Fruit fly (Drosophila melanogaster) whole organism, embryonic: ENCODE data around the gene CG6675.

ENCODE experiments used
- Abd-B ChIP-seq: fragments of 200-800 bp; sonication (Bioruptor generic); optimal IDR thresholded peaks from 2 replicates; lab custom pipeline; 2018; ENCODE audit warnings: missing biosample characterization, mild to moderate bottlenecking, missing genetic modification characterization, moderate library complexity
- Ada2b ChIP-seq: fragments of 200-800 bp; sonication (Bioruptor generic); IDR thresholded peaks from 2 replicates; pipeline ENCODE4 v1.3.6; 2022; ENCODE audit warnings: missing biosample characterization, missing genetic modification characterization
- BtbVII ChIP-seq: fragments of 200-800 bp; sonication (Bioruptor generic); optimal IDR thresholded peaks from 3 replicates; lab custom pipeline; 2017; ENCODE audit warnings: missing biosample characterization, mild to moderate bottlenecking, missing genetic modification characterization
- CG10267 ChIP-seq: fragments of 200-800 bp; sonication (Bioruptor generic); optimal IDR thresholded peaks from 2 replicates; lab custom pipeline; 2018; ENCODE audit warnings: missing biosample characterization, mild to moderate bottlenecking, missing genetic modification characterization, moderate library complexity
- CG10543 ChIP-seq: fragments of 200-800 bp; sonication (Bioruptor generic); optimal IDR thresholded peaks from 3 replicates; lab custom pipeline; 2017; ENCODE audit warnings: missing biosample characterization, mild to moderate bottlenecking, missing genetic modification characterization, moderate library complexity
- CG10959 ChIP-seq: fragments of 200-800 bp; sonication (Bioruptor generic); IDR thresholded peaks from 2 replicates; pipeline ENCODE4 v1.3.6; 2022; ENCODE audit warnings: missing biosample characterization, missing genetic modification characterization
- CG18619 ChIP-seq: fragments of 200-800 bp; sonication (Bioruptor generic); optimal IDR thresholded peaks from 3 replicates; lab custom pipeline; 2017; ENCODE audit warnings: missing biosample characterization, mild to moderate bottlenecking, missing genetic modification characterization
- CG2202 ChIP-seq: fragments of 200-800 bp; sonication (Bioruptor generic); optimal IDR thresholded peaks from 2 replicates; lab custom pipeline; 2018; ENCODE audit warnings: missing biosample characterization, mild to moderate bottlenecking, missing genetic modification characterization
- CG2678 ChIP-seq: fragments of 200-800 bp; sonication (Bioruptor generic); optimal IDR thresholded peaks from 3 replicates; lab custom pipeline; 2019; ENCODE audit warnings: missing biosample characterization, mild to moderate bottlenecking, missing genetic modification characterization, moderate library complexity
- CG31224 ChIP-seq: fragments of 200-800 bp; sonication (Bioruptor generic); IDR thresholded peaks from 2 replicates; pipeline ENCODE4 v1.3.6; 2022; ENCODE audit warnings: missing biosample characterization, missing genetic modification characterization
- CG3281 ChIP-seq: fragments of 200-800 bp; sonication (Bioruptor generic); optimal IDR thresholded peaks from 3 replicates; lab custom pipeline; 2017; ENCODE audit warnings: missing biosample characterization, mild to moderate bottlenecking, missing genetic modification characterization
- CG4820 ChIP-seq: fragments of 200-800 bp; sonication (Bioruptor generic); optimal IDR thresholded peaks from 3 replicates; lab custom pipeline; 2016; ENCODE audit warnings: missing biosample characterization, missing genetic modification characterization
- CG5245 ChIP-seq: fragments of 200-800 bp; sonication (Bioruptor generic); optimal IDR thresholded peaks from 3 replicates; lab custom pipeline; 2016; ENCODE audit warnings: missing biosample characterization, missing genetic modification characterization
- CG5953 ChIP-seq: fragments of 200-800 bp; sonication (Bioruptor generic); IDR thresholded peaks from 2 replicates; pipeline ENCODE4 v1.3.6; 2022; ENCODE audit warnings: missing biosample characterization, missing genetic modification characterization
- CG8359 ChIP-seq: fragments of 200-800 bp; sonication (Bioruptor generic); optimal IDR thresholded peaks from 2 replicates; lab custom pipeline; 2017; ENCODE audit warnings: missing biosample characterization, mild to moderate bottlenecking, missing genetic modification characterization, borderline replicate concordance
- CG9437 ChIP-seq: fragments of 200-800 bp; sonication (Bioruptor generic); optimal IDR thresholded peaks from 2 replicates; lab custom pipeline; 2018; ENCODE audit warnings: missing biosample characterization, mild to moderate bottlenecking, missing genetic modification characterization
- Chrac-16 ChIP-seq: fragments of 200-800 bp; sonication (Bioruptor generic); optimal IDR thresholded peaks from 3 replicates; lab custom pipeline; 2016; ENCODE audit warnings: missing biosample characterization, missing genetic modification characterization
- Gsc ChIP-seq: fragments of 200-800 bp; sonication (Bioruptor generic); IDR thresholded peaks from 2 replicates; pipeline ENCODE4 v1.3.6; 2022; ENCODE audit warnings: missing biosample characterization, missing genetic modification characterization
- HLH54F ChIP-seq: fragments of 200-800 bp; sonication (Bioruptor generic); optimal IDR thresholded peaks from 3 replicates; lab custom pipeline; 2016; ENCODE audit warnings: missing biosample characterization, missing genetic modification characterization
- Hand ChIP-seq: fragments of 200-800 bp; sonication (Bioruptor generic); optimal IDR thresholded peaks from 2 replicates; lab custom pipeline; 2017; ENCODE audit warnings: mild to moderate bottlenecking, missing biosample characterization, missing genetic modification reagents, missing genetic modification characterization
- Jarid2 ChIP-seq: fragments of 200-800 bp; sonication (Bioruptor generic); optimal IDR thresholded peaks from 3 replicates; lab custom pipeline; 2017; ENCODE audit warnings: mild to moderate bottlenecking, missing biosample characterization, missing genetic modification reagents, missing genetic modification characterization
- Lim3 ChIP-seq: fragments of 200-800 bp; sonication (Bioruptor generic); IDR thresholded peaks from 2 replicates; pipeline ENCODE4 v1.3.6; 2022; ENCODE audit warnings: missing biosample characterization, missing genetic modification characterization
- Max ChIP-seq: fragments of 200-800 bp; sonication (Bioruptor generic); optimal IDR thresholded peaks from 2 replicates; lab custom pipeline; 2016; ENCODE audit warnings: missing biosample characterization, mild to moderate bottlenecking, missing genetic modification characterization
- NK7.1 ChIP-seq: fragments of 200-800 bp; sonication (Bioruptor generic); optimal IDR thresholded peaks from 3 replicates; lab custom pipeline; 2016; ENCODE audit warnings: missing biosample characterization, missing genetic modification characterization
- Nf-YB ChIP-seq: fragments of 200-800 bp; sonication (Bioruptor generic); optimal IDR thresholded peaks from 3 replicates; lab custom pipeline; 2019; ENCODE audit warnings: missing biosample characterization, mild to moderate bottlenecking, missing genetic modification characterization, moderate library complexity
- NfI ChIP-seq: fragments of 200-800 bp; sonication (Bioruptor generic); optimal IDR thresholded peaks from 3 replicates; lab custom pipeline; 2018; ENCODE audit warnings: missing biosample characterization, mild to moderate bottlenecking, missing genetic modification characterization, moderate library complexity
- Sox100B ChIP-seq: fragments of 200-800 bp; sonication (Bioruptor generic); optimal IDR thresholded peaks from 3 replicates; lab custom pipeline; 2018; ENCODE audit warnings: missing biosample characterization, mild to moderate bottlenecking, missing genetic modification characterization
- Usf ChIP-seq: fragments of 200-800 bp; sonication (Bioruptor generic); optimal IDR thresholded peaks from 2 replicates; lab custom pipeline; 2017; ENCODE audit warnings: missing genotype, missing biosample characterization, missing genetic modification characterization
- bowl ChIP-seq: fragments of 200-800 bp; sonication (Bioruptor generic); IDR thresholded peaks from 2 replicates; pipeline ENCODE4 v1.3.6; 2022; ENCODE audit warnings: missing biosample characterization, missing genetic modification characterization
- bsh ChIP-seq, 2 experiments: fragments of 200-800 bp; sonication (Bioruptor generic); optimal IDR thresholded peaks; 2 replicates each; lab custom pipeline; 2017 to 2018; ENCODE audit warnings: mild to moderate bottlenecking in 2 of 2, missing biosample characterization in 2 of 2, missing genetic modification characterization in 2 of 2, moderate library complexity in 1 of 2
- cas ChIP-seq: fragments of 200-800 bp; sonication (Bioruptor generic); IDR thresholded peaks from 2 replicates; pipeline ENCODE4 v1.3.6; 2022; ENCODE audit warnings: missing biosample characterization, missing genetic modification characterization
- chinmo ChIP-seq: fragments of 200-800 bp; sonication (Bioruptor generic); IDR thresholded peaks from 4 replicates; pipeline ENCODE4 v1.3.6; 2022; ENCODE audit warnings: missing biosample characterization, missing genetic modification characterization; ENCODE audit not compliant: partially characterized antibody
- corto ChIP-seq: fragments of 200-800 bp; sonication (Bioruptor generic); optimal IDR thresholded peaks from 2 replicates; lab custom pipeline; 2016; ENCODE audit warnings: missing biosample characterization, mild to moderate bottlenecking, missing genetic modification characterization, moderate library complexity
- da ChIP-seq: fragments of 200-800 bp; sonication (Bioruptor generic); optimal IDR thresholded peaks from 2 replicates; lab custom pipeline; 2016; ENCODE audit warnings: missing biosample characterization, missing genetic modification characterization
- dati ChIP-seq: fragments of 200-800 bp; sonication (Bioruptor generic); IDR thresholded peaks from 2 replicates; pipeline ENCODE4 v1.3.6; 2022; ENCODE audit warnings: missing biosample characterization, missing genetic modification characterization
- fd64A ChIP-seq: fragments of 200-800 bp; sonication (Bioruptor generic); optimal IDR thresholded peaks from 3 replicates; lab custom pipeline; 2018; ENCODE audit warnings: missing biosample characterization, mild to moderate bottlenecking, missing genetic modification characterization
- fd96Cb ChIP-seq: fragments of 200-800 bp; sonication (Bioruptor generic); optimal IDR thresholded peaks from 2 replicates; lab custom pipeline; 2018; ENCODE audit warnings: missing biosample characterization, mild to moderate bottlenecking, missing genetic modification characterization, moderate library complexity
- ham ChIP-seq: fragments of 200-800 bp; sonication (Bioruptor generic); IDR thresholded peaks from 2 replicates; pipeline ENCODE4 v1.3.6; 2022; ENCODE audit warnings: missing biosample characterization, missing genetic modification characterization
- jigr1 ChIP-seq: fragments of 200-800 bp; sonication (Bioruptor generic); IDR thresholded peaks from 3 replicates; pipeline ENCODE4 v1.3.6; 2022; ENCODE audit warnings: missing biosample characterization, missing genetic modification characterization
- kay ChIP-seq: fragments of 200-800 bp; sonication (Bioruptor generic); optimal IDR thresholded peaks from 2 replicates; lab custom pipeline; 2016; ENCODE audit warnings: missing biosample characterization, missing genetic modification characterization
- nau ChIP-seq: fragments of 200-800 bp; sonication (Bioruptor generic); optimal IDR thresholded peaks from 3 replicates; lab custom pipeline; 2017; ENCODE audit warnings: missing biosample characterization, mild to moderate bottlenecking, missing genetic modification characterization, missing genetic modification reagents
- nmo ChIP-seq: fragments of 200-800 bp; sonication (Bioruptor generic); optimal IDR thresholded peaks from 2 replicates; lab custom pipeline; 2018; ENCODE audit warnings: missing biosample characterization, mild to moderate bottlenecking, missing genetic modification characterization, moderate library complexity
- nom ChIP-seq: fragments of 200-800 bp; sonication (Bioruptor generic); optimal IDR thresholded peaks from 2 replicates; lab custom pipeline; 2017; ENCODE audit warnings: missing biosample characterization, missing genetic modification characterization, mild to moderate bottlenecking, moderate library complexity, missing genetic modification reagents
- pan ChIP-seq, 4 experiments: fragments of >200 bp in 3 of 4; fragments of 200-800 bp in 1 of 4; sonication (Bioruptor generic) in 1 of 4; optimal IDR thresholded peaks in 3 of 4; IDR thresholded peaks in 1 of 4; 2 replicates each; pipeline versions ENCODE4 v1.3.6 to Lab custom; 2017 to 2022; ENCODE audit warnings: missing biosample characterization in 2 of 4, missing genetic modification characterization in 2 of 4, mixed read lengths in 1 of 4
- repo ChIP-seq: fragments of 200-800 bp; sonication (Bioruptor generic); optimal IDR thresholded peaks from 2 replicates; lab custom pipeline; 2016; ENCODE audit warnings: missing biosample characterization, missing genetic modification characterization
- sima ChIP-seq: fragments of 200-800 bp; sonication (Bioruptor generic); optimal IDR thresholded peaks from 2 replicates; lab custom pipeline; 2016; ENCODE audit warnings: missing biosample characterization, missing genetic modification characterization
- sqz ChIP-seq: fragments of 200-800 bp; sonication (Bioruptor generic); optimal IDR thresholded peaks from 3 replicates; lab custom pipeline; 2018; ENCODE audit warnings: missing biosample characterization, mild to moderate bottlenecking, missing genetic modification characterization
- stc ChIP-seq: fragments of 200-800 bp; sonication (Bioruptor generic); IDR thresholded peaks from 2 replicates; pipeline ENCODE4 v1.3.6; 2022; ENCODE audit warnings: missing biosample characterization, missing genetic modification characterization
- vfl ChIP-seq: fragments of 200-800 bp; sonication (Bioruptor generic); optimal IDR thresholded peaks from 2 replicates; lab custom pipeline; 2016; ENCODE audit warnings: missing biosample characterization, missing genetic modification characterization
- zf30C ChIP-seq: fragments of 200-800 bp; sonication (Bioruptor generic); optimal IDR thresholded peaks from 3 replicates; lab custom pipeline; 2018; ENCODE audit warnings: missing biosample characterization, mild to moderate bottlenecking, missing genetic modification characterization

CG6675 gene

dm6 chr2L:22144127-22144526, 35.4 kb downstream of the CG6675 start (continued):
- TF ChIP-seq jigr1 (GFP tag; lab: Robert Waterston, UW) (no peak), Ada2b (GFP tag; lab: Robert Waterston, UW) (no peak), CG2678 (tag; lab: Kevin White, UChicago) (peak; percentile 78), CG2202 (tag; lab: Kevin White, UChicago) (no peak), dati (GFP tag; lab: Robert Waterston, UW) (no peak), Max (GFP tag; lab: Kevin White, UChicago) (no peak), vfl (no peak), CG9437 (GFP tag; lab: Kevin White, UChicago) (no peak), zf30C (GFP tag; lab: Kevin White, UChicago) (no peak), Lim3 (GFP tag; lab: Robert Waterston, UW) (no peak), CG31224 (GFP tag; lab: Robert Waterston, UW) (no peak), Jarid2 (GFP tag; lab: Kevin White, UChicago) (no peak), pan (optimal IDR thresholded peaks at IDR 0.05; lab: Kevin White, UChicago) (no peak), pan (GFP tag; optimal IDR thresholded peaks at IDR 0.05 in 1 of 2, IDR thresholded peaks at IDR 0.05 in 1 of 2) (peak in 1 of 2 experiments; percentile 28), NK7.1 (GFP tag; lab: Kevin White, UChicago) (no peak), Hand (GFP tag; lab: Kevin White, UChicago) (no peak), CG4820 (GFP tag; lab: Kevin White, UChicago) (no peak), sima (GFP tag; lab: Kevin White, UChicago) (no peak), CG10543 (GFP tag; lab: Kevin White, UChicago) (peak; percentile 0), nau (peak; percentile 54), Chrac-16 (GFP tag; lab: Kevin White, UChicago) (no peak), Usf (GFP tag; lab: Kevin White, UChicago) (no peak), CG10959 (GFP tag; lab: Robert Waterston, UW) (no peak), corto (GFP tag; lab: Kevin White, UChicago) (no peak), nom (GFP tag; lab: Kevin White, UChicago) (no peak), bowl (GFP tag; lab: Robert Waterston, UW) (no peak), sqz (GFP tag; lab: Kevin White, UChicago) (peak; percentile 72), chinmo (GFP tag; lab: Robert Waterston, UW) (0 out of 4 replicates have a peak, but pooled peaks have one; percentile 32), CG3281 (GFP tag; lab: Kevin White, UChicago) (peak; percentile 30), nmo (GFP tag; lab: Kevin White, UChicago) (no peak), CG8359 (no peak), CG5953 (GFP tag; lab: Robert Waterston, UW) (peak; percentile 30; the same call in 1 of the 2 replicates), Nf-YB (GFP tag; lab: Kevin White, UChicago) (no peak), fd96Cb (tag; lab: Kevin White, UChicago) (no peak), CG10267 (no peak), stc (GFP tag; lab: Robert Waterston, UW) (peak; percentile 33; the same call in 1 of the 2 replicates), HLH54F (GFP tag; lab: Kevin White, UChicago) (no peak), Abd-B (GFP tag; lab: Kevin White, UChicago) (no peak), cas (no peak), bsh (GFP tag; optimal IDR thresholded peaks at IDR 0.05; lab: Kevin White, UChicago) (no peak), da (no peak), fd64A (GFP tag; lab: Kevin White, UChicago) (peak; percentile 89), NfI (GFP tag; lab: Kevin White, UChicago) (no peak), BtbVII (GFP tag; lab: Kevin White, UChicago) (peak; percentile 45), CG18619 (no peak), kay (GFP tag; lab: Kevin White, UChicago) (no peak), ham (GFP tag; lab: Robert Waterston, UW) (no peak), repo (GFP tag; lab: Kevin White, UChicago) (no peak), Sox100B (GFP tag; lab: Kevin White, UChicago) (peak; percentile 32), Gsc (GFP tag; lab: Robert Waterston, UW) (no peak), CG5245 (no peak)
